Fruit fly (Drosophila melanogaster): Measurements from ENCODE around the gene Saysd1.

Saysd1 gene

DNA sequence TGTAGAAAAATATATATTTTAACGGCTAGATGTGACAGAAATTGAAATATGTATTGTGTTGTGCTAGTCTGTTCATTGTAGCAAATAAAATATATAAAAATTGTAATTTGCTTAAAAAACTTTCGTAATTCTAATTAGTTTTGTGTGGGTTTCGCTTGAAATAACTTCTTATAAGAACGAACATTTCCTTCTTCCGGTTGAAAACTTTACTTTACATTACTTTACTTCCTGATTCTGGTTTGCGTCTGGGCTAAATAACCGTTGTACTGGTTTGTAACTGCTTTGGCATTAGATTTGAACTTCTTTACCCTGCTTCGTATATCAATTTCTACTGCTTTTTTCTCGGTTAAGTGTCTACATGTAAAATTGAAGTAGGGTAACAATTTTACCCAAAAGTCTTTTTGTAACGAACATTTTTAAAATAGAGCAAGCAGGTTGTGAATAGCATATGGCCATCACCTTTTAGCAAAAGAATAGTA, 21.2 kb downstream of the Saysd1 start, which contains the start of gene lobo (continued):
- TF ChIP-seq CG14860 (GFP tag; IDR thresholded peaks at IDR 0.05; ENCODE audit: partially characterized antibody): no peak
- peak; percentile 40; the same call in 1 of the 3 replicates for TF ChIP-seq sr (GFP tag; IDR thresholded peaks at IDR 0.05)
- TF ChIP-seq Antp (GFP tag; optimal IDR thresholded peaks at IDR 0.05): peak; percentile 10
- peak; percentile 59 for TF ChIP-seq fu2 (GFP tag; optimal IDR thresholded peaks at IDR 0.05)
- peak; percentile 66 for TF ChIP-seq grau (tag; optimal IDR thresholded peaks at IDR 0.05)
- TF ChIP-seq CG2116 (GFP tag; optimal IDR thresholded peaks at IDR 0.05): peak; percentile 64
- peak; percentile 60 for TF ChIP-seq CG11398 (GFP tag; optimal IDR thresholded peaks at IDR 0.05)
- peak; percentile 73 for TF ChIP-seq PHDP (tag; optimal IDR thresholded peaks at IDR 0.05)
- peak; percentile 5 for TF ChIP-seq her (GFP tag; optimal IDR thresholded peaks at IDR 0.05)
- peak; percentile 59 for TF ChIP-seq slp2 (GFP tag; optimal IDR thresholded peaks at IDR 0.05)
- TF ChIP-seq Neu2 (GFP tag; optimal IDR thresholded peaks at IDR 0.05; ENCODE audit: borderline replicate concordance): no peak
- peak; percentile 73; the same call in 1 of the 3 replicates for TF ChIP-seq knrl (GFP tag; IDR thresholded peaks at IDR 0.05; ENCODE audit: partially characterized antibody)
- TF ChIP-seq CG13287 (GFP tag; IDR thresholded peaks at IDR 0.05; ENCODE audit: partially characterized antibody): peak; percentile 34; the same call in 1 of the 2 replicates
- peak; percentile 14 for TF ChIP-seq CG8924 (tag; optimal IDR thresholded peaks at IDR 0.05)
- TF ChIP-seq CG9609 (GFP tag; optimal IDR thresholded peaks at IDR 0.05): peak; percentile 63
- TF ChIP-seq Nf-YA (GFP tag; IDR thresholded peaks at IDR 0.05): no peak
- peak; percentile 32 for TF ChIP-seq disco-r (GFP tag; optimal IDR thresholded peaks at IDR 0.05)
- 0 out of 3 replicates have a peak, but pooled peaks have one; percentile 10 for TF ChIP-seq ken (GFP tag; IDR thresholded peaks at IDR 0.05)
- TF ChIP-seq trem (tag; optimal IDR thresholded peaks at IDR 0.05): peak; percentile 60
- TF ChIP-seq CG5245 (GFP tag; optimal IDR thresholded peaks at IDR 0.05): no peak
- TF ChIP-seq Aef1 (GFP tag; IDR thresholded peaks at IDR 0.05): peak; percentile 26; the same call in 1 of the 3 replicates
- peak; percentile 67 for TF ChIP-seq lab (GFP tag; optimal IDR thresholded peaks at IDR 0.05)
- TF ChIP-seq CG2199 (GFP tag; IDR thresholded peaks at IDR 0.05): peak; percentile 90
- TF ChIP-seq emc (GFP tag; optimal IDR thresholded peaks at IDR 0.05): peak; percentile 42
- no peak for TF ChIP-seq salm (tag; optimal IDR thresholded peaks at IDR 0.05)
- TF ChIP-seq CG12299 (tag; optimal IDR thresholded peaks at IDR 0.05): peak; percentile 54
- TF ChIP-seq Bdp1 (GFP tag; optimal IDR thresholded peaks at IDR 0.05): peak; percentile 14
- peak; percentile 61 for TF ChIP-seq CG17829 (tag; optimal IDR thresholded peaks at IDR 0.05)
- peak; percentile 73 for TF ChIP-seq B-H2 (GFP tag; optimal IDR thresholded peaks at IDR 0.05)
- 0 out of 3 replicates have a peak, but pooled peaks have one; percentile 42 for TF ChIP-seq Dbx (GFP tag; IDR thresholded peaks at IDR 0.05)
- TF ChIP-seq Trl (optimal IDR thresholded peaks at IDR 0.05): peak in 1 of 2 experiments; percentile 1
- TF ChIP-seq Trl (GFP tag; optimal IDR thresholded peaks at IDR 0.05): peak; percentile 65
- peak; percentile 91 for TF ChIP-seq CG8478 (optimal IDR thresholded peaks at IDR 0.05)
- TF ChIP-seq fd102C (GFP tag; optimal IDR thresholded peaks at IDR 0.05): no peak
- TF ChIP-seq CG11696 (GFP tag; IDR thresholded peaks at IDR 0.05): peak; percentile 17; the same call in 1 of the 2 replicates
- no peak for TF ChIP-seq CG4282 (GFP tag; optimal IDR thresholded peaks at IDR 0.05)
- TF ChIP-seq Sry-δ (GFP tag; optimal IDR thresholded peaks at IDR 0.05): peak; percentile 47
- no peak for TF ChIP-seq jumu (GFP tag; optimal IDR thresholded peaks at IDR 0.05)
- peak; percentile 65 for TF ChIP-seq nerfin-1 (tag; optimal IDR thresholded peaks at IDR 0.05)
- 0 out of 4 replicates have a peak, but pooled peaks have one; percentile 26 for TF ChIP-seq chinmo (GFP tag; IDR thresholded peaks at IDR 0.05; ENCODE audit: partially characterized antibody)
- TF ChIP-seq pros (GFP tag; optimal IDR thresholded peaks at IDR 0.05): no peak
- TF ChIP-seq CG14710 (tag; optimal IDR thresholded peaks at IDR 0.05): peak; percentile 69
- no peak for TF ChIP-seq CG15011 (GFP tag; optimal IDR thresholded peaks at IDR 0.05)
- TF ChIP-seq CG4707 (GFP tag; optimal IDR thresholded peaks at IDR 0.05): peak; percentile 8
- peak; percentile 48; the same call in 1 of the 2 replicates for TF ChIP-seq al (GFP tag; IDR thresholded peaks at IDR 0.05)
- no peak for TF ChIP-seq fd64A (GFP tag; optimal IDR thresholded peaks at IDR 0.05)
- TF ChIP-seq dan (GFP tag; IDR thresholded peaks at IDR 0.05): no peak
- TF ChIP-seq mirr (GFP tag; optimal IDR thresholded peaks at IDR 0.05): peak; percentile 45
- peak; percentile 53; the same call in 1 of the 2 replicates for TF ChIP-seq dimm (GFP tag; IDR thresholded peaks at IDR 0.05)
- no peak for TF ChIP-seq Ada2b (GFP tag; IDR thresholded peaks at IDR 0.05)
- peak; percentile 59 for TF ChIP-seq CG10209 (GFP tag; optimal IDR thresholded peaks at IDR 0.05)

Measured in whole organism, embryonic.